Worm (Caenorhabditis elegans) whole organism, L1 larva: ENCODE results near the gene picd-1.

Experiments
- C16A3.4 ChIP-seq: fragments of 150-350 bp; optimal IDR thresholded peaks from 2 replicates; lab custom pipeline; 2014; ENCODE audit warnings: missing biosample characterization, missing genetic modification characterization
- dpl-1 ChIP-seq, 3 experiments: fragments of 150-350 bp in 2 of 3; sonication (generic microtip) in 1 of 3; optimal IDR thresholded peaks; 2 replicates each; lab custom pipeline; 2014 to 2017; ENCODE audit warnings: missing biosample characterization in 3 of 3, missing genetic modification characterization in 3 of 3, missing genetic modification reagents in 3 of 3
- efl-1 ChIP-seq, 4 experiments: fragments of 150-350 bp; optimal IDR thresholded peaks in 3 of 4; peaks in 1 of 4; 1 replicate in 1 of 4; 2 replicates in 3 of 4; lab custom pipeline; 2014; ENCODE audit warnings: missing biosample characterization in 2 of 4, missing genetic modification characterization in 2 of 4, missing genetic modification reagents in 2 of 4
- fkh-8 ChIP-seq: sonication (generic microtip); optimal IDR thresholded peaks from 2 replicates; lab custom pipeline; 2016; ENCODE audit warnings: mild to moderate bottlenecking, missing genetic modification characterization, missing compliant biosample characterization
- fos-1 ChIP-seq: fragments of 150-350 bp; optimal IDR thresholded peaks from 2 replicates; lab custom pipeline; 2014; ENCODE audit warnings: missing biosample characterization, missing genetic modification characterization
- lin-13 ChIP-seq: fragments of 150-350 bp; optimal IDR thresholded peaks from 2 replicates; lab custom pipeline; 2014; ENCODE audit warnings: missing biosample characterization, missing genetic modification reagents, missing genetic modification characterization
- lir-3 ChIP-seq: sonication (generic microtip); optimal IDR thresholded peaks from 2 replicates; lab custom pipeline; 2016; ENCODE audit warnings: mild to moderate bottlenecking, missing genetic modification characterization, moderate library complexity, missing compliant biosample characterization; ENCODE audit not compliant: poor library complexity
- nhr-11 ChIP-seq: fragments of 150-350 bp; optimal IDR thresholded peaks from 2 replicates; lab custom pipeline; 2014; ENCODE audit warnings: missing biosample characterization, missing genetic modification characterization
- nhr-237 ChIP-seq: fragments of 150-350 bp; optimal IDR thresholded peaks from 2 replicates; lab custom pipeline; 2014; ENCODE audit warnings: missing biosample characterization, missing genetic modification characterization
- skn-1 ChIP-seq: fragments of 150-350 bp; optimal IDR thresholded peaks from 2 replicates; lab custom pipeline; 2014; ENCODE audit warnings: missing biosample characterization, missing genetic modification characterization
- snpc-4 ChIP-seq: fragments of 150-350 bp; optimal IDR thresholded peaks from 2 replicates; lab custom pipeline; 2014; ENCODE audit warnings: missing biosample characterization, missing genetic modification characterization

ce11 chrV:145694-146093 is 41.1 kb downstream of the picd-1 start:
- TF ChIP-seq skn-1 (no peak), nhr-11 (tag; lab: Kevin White, UChicago) (no peak), fkh-8 (tag; lab: Kevin White, UChicago) (no peak), nhr-237 (tag; lab: Kevin White, UChicago) (no peak), fos-1 (no peak), lin-13 (GFP tag; lab: Kevin White, UChicago) (no peak), efl-1 (optimal IDR thresholded peaks at IDR 0.05; lab: Kevin White, UChicago) (no peak), efl-1 (GFP tag; optimal IDR thresholded peaks at IDR 0.05 in 1 of 2; lab: Kevin White, UChicago) (no peak), snpc-4 (no peak), lir-3 (tag; lab: Kevin White, UChicago) (no peak), C16A3.4 (tag; lab: Kevin White, UChicago) (no peak), dpl-1 (GFP tag; optimal IDR thresholded peaks at IDR 0.05; lab: Kevin White, UChicago) (no peak)
